In genomic region chrX:11338047-11338747, dm6 we compare ENCODE assay signal across 1 fruit fly cellular context.
TF ChIP-seq lines count a peak whose summit lies in the region.

No protein-coding gene starts in this region.

TF ChIP-seq in whole organism, embryonic, 481 proteins besides CTCF, POLR2A, EP300 and RAD21 (continued from another document and continues in another):
- TF ChIP-seq CG33557 (GFP tag; optimal IDR thresholded peaks at IDR 0.05; lab: Kevin White, UChicago) (peak; percentile 67), Lim3 (GFP tag; IDR thresholded peaks at IDR 0.05; lab: Robert Waterston, UW) (no peak), CoRest (tag; optimal IDR thresholded peaks at IDR 0.05; lab: Kevin White, UChicago) (peak; percentile 86), trh (GFP tag; optimal IDR thresholded peaks at IDR 0.05; lab: Kevin White, UChicago) (peak; percentile 53), Blimp-1 (GFP tag; optimal IDR thresholded peaks at IDR 0.05; lab: Kevin White, UChicago) (peak; percentile 73), CG3065 (GFP tag; optimal IDR thresholded peaks at IDR 0.05; lab: Kevin White, UChicago) (peak; percentile 8), Mad (GFP tag; optimal IDR thresholded peaks at IDR 0.05; lab: Kevin White, UChicago) (peak; percentile 52), CG18011 (GFP tag; optimal IDR thresholded peaks at IDR 0.05; lab: Kevin White, UChicago) (no peak), ind (GFP tag; optimal IDR thresholded peaks at IDR 0.05; lab: Kevin White, UChicago) (peak; percentile 68), CG4424 (GFP tag; optimal IDR thresholded peaks at IDR 0.05; lab: Kevin White, UChicago) (peak; percentile 73), tup (GFP tag; optimal IDR thresholded peaks at IDR 0.05; lab: Kevin White, UChicago) (no peak), D19A (tag; optimal IDR thresholded peaks at IDR 0.05; lab: Kevin White, UChicago) (no peak), sc (optimal IDR thresholded peaks at IDR 0.05; lab: Kevin White, UChicago) (no peak), sc (GFP tag; optimal IDR thresholded peaks at IDR 0.05; lab: Kevin White, UChicago) (peak; percentile 51), lab (GFP tag; optimal IDR thresholded peaks at IDR 0.05; lab: Kevin White, UChicago) (peak; percentile 70), CG14667 (GFP tag; IDR thresholded peaks at IDR 0.05; lab: Robert Waterston, UW) (peak; percentile 36; the same call in 1 of the 2 replicates), CG6689 (GFP tag; IDR thresholded peaks at IDR 0.05; lab: Robert Waterston, UW) (peak; percentile 74), wek (GFP tag; optimal IDR thresholded peaks at IDR 0.05; lab: Kevin White, UChicago) (no peak), CG34224 (GFP tag; IDR thresholded peaks at IDR 0.05; lab: Robert Waterston, UW; ENCODE audit: partially characterized antibody) (no peak), fru (optimal IDR thresholded peaks at IDR 0.05; lab: Kevin White, UChicago) (no peak), Gsc (GFP tag; IDR thresholded peaks at IDR 0.05; lab: Robert Waterston, UW) (no peak), CG1832 (GFP tag; optimal IDR thresholded peaks at IDR 0.05; lab: Kevin White, UChicago) (no peak), fd3F (GFP tag; optimal IDR thresholded peaks at IDR 0.05; lab: Kevin White, UChicago) (peak; percentile 55), CG13123 (GFP tag; optimal IDR thresholded peaks at IDR 0.05; lab: Kevin White, UChicago) (peak; percentile 8), Adf1 (GFP tag; IDR thresholded peaks at IDR 0.05; lab: Robert Waterston, UW) (no peak), CG14710 (tag; optimal IDR thresholded peaks at IDR 0.05; lab: Kevin White, UChicago) (peak; percentile 81), dan (GFP tag; IDR thresholded peaks at IDR 0.05; lab: Robert Waterston, UW) (no peak), Pdp1 (GFP tag; optimal IDR thresholded peaks at IDR 0.05; lab: Kevin White, UChicago) (peak; percentile 61 to 73), pnt (GFP tag; optimal IDR thresholded peaks at IDR 0.05; lab: Kevin White, UChicago) (peak; percentile 66), CG9609 (GFP tag; optimal IDR thresholded peaks at IDR 0.05; lab: Kevin White, UChicago) (peak; percentile 75), Xbp1 (GFP tag; optimal IDR thresholded peaks at IDR 0.05; lab: Kevin White, UChicago) (peak; percentile 73), tio (GFP tag; optimal IDR thresholded peaks at IDR 0.05; lab: Kevin White, UChicago) (no peak), CG7556 (GFP tag; optimal IDR thresholded peaks at IDR 0.05; lab: Kevin White, UChicago) (peak; percentile 84), slou (GFP tag; optimal IDR thresholded peaks at IDR 0.05; lab: Kevin White, UChicago) (peak; percentile 26), Dref (GFP tag; IDR thresholded peaks at IDR 0.05; lab: Robert Waterston, UW) (no peak), Hr51 (GFP tag; optimal IDR thresholded peaks at IDR 0.05; lab: Kevin White, UChicago) (peak in 1 of 2 experiments; percentile 85), vvl (GFP tag; IDR thresholded peaks at IDR 0.05; lab: Robert Waterston, UW) (peak; percentile 54), ems (GFP tag; optimal IDR thresholded peaks at IDR 0.05; lab: Kevin White, UChicago) (peak; percentile 52), CG6791 (GFP tag; IDR thresholded peaks at IDR 0.05; lab: Robert Waterston, UW; ENCODE audit: partially characterized antibody) (no peak), CG18476 (GFP tag; optimal IDR thresholded peaks at IDR 0.05; lab: Kevin White, UChicago) (peak; percentile 72), cad (GFP tag; optimal IDR thresholded peaks at IDR 0.05; lab: Kevin White, UChicago) (no peak), ken (GFP tag; IDR thresholded peaks at IDR 0.05; lab: Robert Waterston, UW) (no peak), CHES-1-like (GFP tag; optimal IDR thresholded peaks at IDR 0.05; lab: Kevin White, UChicago) (peak; percentile 72), en (GFP tag; optimal IDR thresholded peaks at IDR 0.05; lab: Kevin White, UChicago) (peak; percentile 74), gt (GFP tag; IDR thresholded peaks at IDR 0.05; lab: Robert Waterston, UW) (no peak), pan (optimal IDR thresholded peaks at IDR 0.05; lab: Kevin White, UChicago) (no peak), pan (GFP tag; optimal IDR thresholded peaks at IDR 0.05 in 1 of 2, IDR thresholded peaks at IDR 0.05 in 1 of 2) (peak in 1 of 2 experiments; percentile 76), CG14860 (GFP tag; IDR thresholded peaks at IDR 0.05; lab: Robert Waterston, UW; ENCODE audit: partially characterized antibody) (no peak), usp (GFP tag; optimal IDR thresholded peaks at IDR 0.05; lab: Kevin White, UChicago) (no peak), CG7745 (tag; optimal IDR thresholded peaks at IDR 0.05; lab: Kevin White, UChicago) (no peak), CG6854 (GFP tag; optimal IDR thresholded peaks at IDR 0.05; lab: Kevin White, UChicago) (peak; percentile 27), ATbp (GFP tag; optimal IDR thresholded peaks at IDR 0.05; lab: Kevin White, UChicago) (peak; percentile 59), Doc2 (GFP tag; IDR thresholded peaks at IDR 0.05; lab: Robert Waterston, UW) (no peak), gcm (GFP tag; optimal IDR thresholded peaks at IDR 0.05; lab: Kevin White, UChicago) (no peak), run (tag; optimal IDR thresholded peaks at IDR 0.05; lab: Kevin White, UChicago) (peak; percentile 54), mirr (GFP tag; optimal IDR thresholded peaks at IDR 0.05; lab: Kevin White, UChicago) (peak; percentile 29), CG34376 (GFP tag; optimal IDR thresholded peaks at IDR 0.05; lab: Kevin White, UChicago) (peak; percentile 17), row (GFP tag; IDR thresholded peaks at IDR 0.05; lab: Robert Waterston, UW) (peak; percentile 79), CG31388 (GFP tag; optimal IDR thresholded peaks at IDR 0.05; lab: Kevin White, UChicago) (no peak), CG10209 (GFP tag; optimal IDR thresholded peaks at IDR 0.05; lab: Kevin White, UChicago) (peak; percentile 71), gsb-n (tag; optimal IDR thresholded peaks at IDR 0.05; lab: Kevin White, UChicago) (no peak), CG12942 (GFP tag; optimal IDR thresholded peaks at IDR 0.05; lab: Kevin White, UChicago) (peak; percentile 52), CkIIα-i1 (GFP tag; IDR thresholded peaks at IDR 0.05; lab: Robert Waterston, UW) (no peak), stwl (tag; optimal IDR thresholded peaks at IDR 0.05; lab: Kevin White, UChicago) (no peak), sug (tag; optimal IDR thresholded peaks at IDR 0.05; lab: Kevin White, UChicago) (no peak), unpg (GFP tag; optimal IDR thresholded peaks at IDR 0.05; lab: Kevin White, UChicago) (no peak), ssp (GFP tag; IDR thresholded peaks at IDR 0.05; lab: Robert Waterston, UW) (peak; percentile 58), Hr3 (GFP tag; optimal IDR thresholded peaks at IDR 0.05; lab: Kevin White, UChicago) (peak; percentile 74), Camta (GFP tag; optimal IDR thresholded peaks at IDR 0.05; lab: Kevin White, UChicago) (peak; percentile 55), CG7357 (GFP tag; IDR thresholded peaks at IDR 0.05; lab: Robert Waterston, UW) (peak; percentile 58), CG1233 (GFP tag; optimal IDR thresholded peaks at IDR 0.05; lab: Kevin White, UChicago) (no peak), abd-A (tag; optimal IDR thresholded peaks at IDR 0.05; lab: Kevin White, UChicago) (no peak), eyg (GFP tag; optimal IDR thresholded peaks at IDR 0.05; lab: Kevin White, UChicago) (peak; percentile 54), MESR4 (GFP tag; optimal IDR thresholded peaks at IDR 0.05; lab: Kevin White, UChicago) (no peak), Doc3 (GFP tag; IDR thresholded peaks at IDR 0.05; lab: Robert Waterston, UW; ENCODE audit: partially characterized antibody) (no peak), danr (GFP tag; IDR thresholded peaks at IDR 0.05; lab: Robert Waterston, UW) (peak; percentile 34; the same call in 1 of the 2 replicates), inv (GFP tag; IDR thresholded peaks at IDR 0.05; lab: Robert Waterston, UW; ENCODE audit: partially characterized antibody) (no peak), Deaf1 (tag; optimal IDR thresholded peaks at IDR 0.05; lab: Kevin White, UChicago) (no peak), CG43689 (GFP tag; IDR thresholded peaks at IDR 0.05; lab: Robert Waterston, UW) (0 out of 2 replicates have a peak, but pooled peaks have one; percentile 21), GATAe (GFP tag; conservative IDR thresholded peaks at IDR 0.05; lab: Robert Waterston, UW) (no peak), CG7987 (GFP tag; optimal IDR thresholded peaks at IDR 0.05; lab: Kevin White, UChicago) (no peak), CG3726 (GFP tag; IDR thresholded peaks at IDR 0.05; lab: Robert Waterston, UW) (no peak; the same call in 2 of the 3 replicates), crol (GFP tag; IDR thresholded peaks at IDR 0.05; lab: Robert Waterston, UW) (peak; percentile 27; the same call in 1 of the 2 replicates), hkb (optimal IDR thresholded peaks at IDR 0.05; lab: Kevin White, UChicago) (no peak), hkb (GFP tag; IDR thresholded peaks at IDR 0.05; lab: Robert Waterston, UW) (peak; percentile 74), CG15073 (GFP tag; optimal IDR thresholded peaks at IDR 0.05; lab: Kevin White, UChicago) (peak; percentile 25), ara (GFP tag; IDR thresholded peaks at IDR 0.05; lab: Robert Waterston, UW) (no peak), CG4730 (GFP tag; IDR thresholded peaks at IDR 0.05; lab: Robert Waterston, UW) (no peak), CG11456 (GFP tag; IDR thresholded peaks at IDR 0.05; lab: Robert Waterston, UW) (no peak), fu2 (GFP tag; optimal IDR thresholded peaks at IDR 0.05; lab: Kevin White, UChicago) (peak; percentile 63), CG3838 (GFP tag; optimal IDR thresholded peaks at IDR 0.05; lab: Kevin White, UChicago) (no peak), Bgb (GFP tag; IDR thresholded peaks at IDR 0.05; lab: Robert Waterston, UW; ENCODE audit: partially characterized antibody) (no peak), Atf6 (GFP tag; IDR thresholded peaks at IDR 0.05; lab: Robert Waterston, UW) (peak; percentile 72), caup (GFP tag; optimal IDR thresholded peaks at IDR 0.05; lab: Kevin White, UChicago; ENCODE audit: severe bottlenecking) (peak; percentile 20), jigr1 (GFP tag; IDR thresholded peaks at IDR 0.05; lab: Robert Waterston, UW) (no peak), CG8478 (optimal IDR thresholded peaks at IDR 0.05; lab: Kevin White, UChicago) (no peak), CG3163 (GFP tag; optimal IDR thresholded peaks at IDR 0.05; lab: Kevin White, UChicago) (peak; percentile 35), klu (GFP tag; IDR thresholded peaks at IDR 0.05; lab: Robert Waterston, UW) (0 out of 2 replicates have a peak, but pooled peaks have one; percentile 16), CG31224 (GFP tag; IDR thresholded peaks at IDR 0.05; lab: Robert Waterston, UW) (no peak), zen (tag; optimal IDR thresholded peaks at IDR 0.05; lab: Kevin White, UChicago) (peak; percentile 4), Fer3 (tag; optimal IDR thresholded peaks at IDR 0.05; lab: Kevin White, UChicago) (peak; percentile 49), CG13894 (tag; optimal IDR thresholded peaks at IDR 0.05; lab: Kevin White, UChicago) (no peak), gce (GFP tag; IDR thresholded peaks at IDR 0.05; lab: Robert Waterston, UW) (0 out of 3 replicates have a peak, but pooled peaks have one; percentile 22), CG30431 (GFP tag; optimal IDR thresholded peaks at IDR 0.05; lab: Kevin White, UChicago) (peak; percentile 38), YL-1 (GFP tag; optimal IDR thresholded peaks at IDR 0.05; lab: Kevin White, UChicago) (no peak), twi (tag; optimal IDR thresholded peaks at IDR 0.05; lab: Kevin White, UChicago) (no peak), croc (GFP tag; conservative IDR thresholded peaks at IDR 0.05; lab: Robert Waterston, UW) (peak; percentile 47; the same call in 1 of the 3 replicates), chinmo (GFP tag; IDR thresholded peaks at IDR 0.05; lab: Robert Waterston, UW; ENCODE audit: partially characterized antibody) (peak; percentile 78; the same call in 2 of the 4 replicates), CG8281 (tag; optimal IDR thresholded peaks at IDR 0.05; lab: Kevin White, UChicago) (no peak), Ptx1 (GFP tag; IDR thresholded peaks at IDR 0.05; lab: Robert Waterston, UW) (peak; percentile 73), bowl (GFP tag; IDR thresholded peaks at IDR 0.05; lab: Robert Waterston, UW) (no peak), pho (GFP tag; optimal IDR thresholded peaks at IDR 0.05; lab: Kevin White, UChicago) (peak; percentile 55), gcm2 (GFP tag; optimal IDR thresholded peaks at IDR 0.05; lab: Kevin White, UChicago) (no peak), trem (tag; optimal IDR thresholded peaks at IDR 0.05; lab: Kevin White, UChicago) (peak; percentile 18), CG11247 (GFP tag; IDR thresholded peaks at IDR 0.05; lab: Robert Waterston, UW) (peak; percentile 6; the same call in 1 of the 2 replicates), CG12299 (tag; optimal IDR thresholded peaks at IDR 0.05; lab: Kevin White, UChicago) (peak; percentile 39), pb (GFP tag; optimal IDR thresholded peaks at IDR 0.05; lab: Kevin White, UChicago) (peak; percentile 46), CG7372 (GFP tag; IDR thresholded peaks at IDR 0.05; lab: Robert Waterston, UW) (peak; percentile 60; the same call in 1 of the 2 replicates), psq (GFP tag; optimal IDR thresholded peaks at IDR 0.05; lab: Kevin White, UChicago) (no peak), CG9215 (GFP tag; IDR thresholded peaks at IDR 0.05; lab: Robert Waterston, UW) (peak; percentile 29; the same call in 1 of the 2 replicates), sens (GFP tag; lab: Kevin White, UChicago) (peak; percentile 95), otp (GFP tag; IDR thresholded peaks at IDR 0.05; lab: Robert Waterston, UW) (no peak), CG18619 (GFP tag; optimal IDR thresholded peaks at IDR 0.05; lab: Kevin White, UChicago) (peak; percentile 69), dpn (GFP tag; optimal IDR thresholded peaks at IDR 0.05; lab: Kevin White, UChicago) (peak; percentile 75), Ravus (GFP tag; IDR thresholded peaks at IDR 0.05; lab: Robert Waterston, UW) (no peak), nerfin-2 (GFP tag; IDR thresholded peaks at IDR 0.05; lab: Robert Waterston, UW; ENCODE audit: partially characterized antibody) (no peak), CG1602 (GFP tag; optimal IDR thresholded peaks at IDR 0.05; lab: Kevin White, UChicago) (peak; percentile 64), vfl (GFP tag; optimal IDR thresholded peaks at IDR 0.05; lab: Kevin White, UChicago) (no peak), CG4328 (GFP tag; optimal IDR thresholded peaks at IDR 0.05; lab: Kevin White, UChicago) (peak; percentile 65), CG17385 (GFP tag; optimal IDR thresholded peaks at IDR 0.05; lab: Kevin White, UChicago) (peak; percentile 79), scrt (GFP tag; optimal IDR thresholded peaks at IDR 0.05; lab: Kevin White, UChicago) (no peak), E2f2 (GFP tag; IDR thresholded peaks at IDR 0.05; lab: Robert Waterston, UW) (no peak; the same call in 1 of the 2 replicates), sisA (GFP tag; IDR thresholded peaks at IDR 0.05; lab: Robert Waterston, UW) (peak; percentile 69)
